Worm (Caenorhabditis elegans) whole organism, midembryonic: Measurements from ENCODE around the gene R144.13.
"Not testable (repeated sequence)": the region's sequence is repeated elsewhere in the genome, so short reads cannot be mapped to it uniquely, and the experiment has no call there.

Experiments used
- T22C8.4 ChIP-seq: fragments of 200-800 bp; sonication (Bioruptor generic); IDR thresholded peaks from 2 replicates; pipeline ENCODE4 v1.3.6; 2022; ENCODE audit warnings: missing genetic modification characterization, missing compliant biosample characterization
- cog-1 ChIP-seq: sonication (generic microtip); optimal IDR thresholded peaks from 2 replicates; lab custom pipeline; 2016; ENCODE audit warnings: missing genetic modification characterization, missing compliant biosample characterization
- flt-1 ChIP-seq: fragments of 200-800 bp; sonication (Bioruptor generic); IDR thresholded peaks from 2 replicates; pipeline ENCODE4 v1.3.6; 2022; ENCODE audit warnings: missing genetic modification characterization, missing compliant biosample characterization
- klf-2 ChIP-seq: fragments of 200-800 bp; sonication (Bioruptor generic); conservative IDR thresholded peaks from 2 replicates; pipeline ENCODE4 v1.3.6; 2022; ENCODE audit warnings: missing genetic modification reagents, missing genetic modification characterization, missing compliant biosample characterization
- med-1 ChIP-seq: sonication (generic microtip); optimal IDR thresholded peaks from 2 replicates; lab custom pipeline; 2017; ENCODE audit warnings: missing genetic modification characterization, mild to moderate bottlenecking, missing compliant biosample characterization, antibody characterized with exemption, missing genetic modification reagents; ENCODE audit not compliant: insufficient read depth
- ref-1 ChIP-seq: fragments of 200-800 bp; sonication (Bioruptor generic); conservative IDR thresholded peaks from 2 replicates; pipeline ENCODE4 v1.3.6; 2022; ENCODE audit warnings: missing genetic modification reagents, missing genetic modification characterization, missing compliant biosample characterization
- tab-1 ChIP-seq: fragments of 200-800 bp; sonication (Bioruptor generic); IDR thresholded peaks from 2 replicates; pipeline ENCODE4 v1.3.6; 2022; ENCODE audit warnings: missing genetic modification characterization, missing compliant biosample characterization
- ztf-23 ChIP-seq: fragments of 200-800 bp; sonication (Bioruptor generic); IDR thresholded peaks from 2 replicates; pipeline ENCODE4 v1.3.6; 2022; ENCODE audit warnings: missing genetic modification reagents, missing genetic modification characterization, missing compliant biosample characterization
- ztf-29 ChIP-seq: fragments of 200-800 bp; sonication (Bioruptor generic); IDR thresholded peaks from 2 replicates; pipeline ENCODE4 v1.3.6; 2022; ENCODE audit warnings: missing genetic modification reagents, missing genetic modification characterization, missing compliant biosample characterization

The R144.13 gene

ce11 chrIII:5022964-5023363 lies at the start of gene R144.13:
Gene R144.13, plus strand, starts transcription at chrIII:5023264.
- TF ChIP-seq ref-1 (GFP tag; lab: Robert Waterston, UW) (no peak), tab-1 (GFP tag; lab: Robert Waterston, UW) (no peak), flt-1 (GFP tag; lab: Robert Waterston, UW) (no peak), klf-2 (GFP tag; lab: Robert Waterston, UW) (no peak), ztf-29 (GFP tag; lab: Robert Waterston, UW) (no peak), T22C8.4 (GFP tag; lab: Robert Waterston, UW) (no peak), cog-1 (tag; lab: Kevin White, UChicago) (no peak), med-1 (no peak), ztf-23 (GFP tag; lab: Robert Waterston, UW) (no peak)

ce11 chrIII:4980367-4980766 lies 42.7 kb upstream of the R144.13 start, which contains the start of gene C27F2.6:
Gene C27F2.6, minus strand, starts transcription at chrIII:4980467.
- TF ChIP-seq klf-2, tab-1, ztf-29 (GFP tag; lab: Robert Waterston, UW): not testable (repeated sequence)

- no peak for TF ChIP-seq tab-1 (GFP tag; lab: Robert Waterston, UW)
Observed at ce11 chrIII:4983961-4984360, 39.1 kb upstream of the R144.13 start.

ce11 chrIII:4984444-4985086 lies 38.5 kb upstream of the R144.13 start, which contains the start of gene C27F2.7:
Gene C27F2.7, minus strand, starts transcription at chrIII:4984494.
- no peak for TF ChIP-seq ref-1 (GFP tag; lab: Robert Waterston, UW)
- TF ChIP-seq med-1: no peak
- TF ChIP-seq flt-1 (GFP tag; lab: Robert Waterston, UW): no peak
- no peak for TF ChIP-seq klf-2 (GFP tag; lab: Robert Waterston, UW)
- TF ChIP-seq ztf-23 (GFP tag; lab: Robert Waterston, UW): no peak
- TF ChIP-seq tab-1 (GFP tag; lab: Robert Waterston, UW): no peak
- no peak for TF ChIP-seq cog-1 (tag; lab: Kevin White, UChicago)
- no peak for TF ChIP-seq T22C8.4 (GFP tag; lab: Robert Waterston, UW)
- TF ChIP-seq ztf-29 (GFP tag; lab: Robert Waterston, UW): no peak

ce11 chrIII:4986790-4987259 lies 36.2 kb upstream of the R144.13 start, which contains the start of the genes C27F2.10 and wdr-60:
Gene C27F2.10, minus strand, starts transcription at chrIII:4986898.
Gene wdr-60, plus strand, starts transcription at chrIII:4987209.
- 0 out of 2 replicates have a peak, but pooled peaks have one; percentile 42 for TF ChIP-seq flt-1 (GFP tag; lab: Robert Waterston, UW)
- no peak for TF ChIP-seq ztf-23 (GFP tag; lab: Robert Waterston, UW)

ce11 chrIII:4987666-4988065 lies 35.4 kb upstream of the R144.13 start:
- TF ChIP-seq tab-1 (GFP tag; lab: Robert Waterston, UW) (no peak), flt-1 (GFP tag; lab: Robert Waterston, UW) (no peak), T22C8.4 (GFP tag; lab: Robert Waterston, UW) (no peak), ref-1 (GFP tag; lab: Robert Waterston, UW) (no peak), cog-1 (tag; lab: Kevin White, UChicago) (no peak), klf-2 (GFP tag; lab: Robert Waterston, UW) (no peak), ztf-23 (GFP tag; lab: Robert Waterston, UW) (no peak)

- no peak for TF ChIP-seq ztf-23 (GFP tag; lab: Robert Waterston, UW)
- TF ChIP-seq cog-1 (tag; lab: Kevin White, UChicago): no peak
- peak; percentile 57; the same call in 1 of the 2 replicates for TF ChIP-seq T22C8.4 (GFP tag; lab: Robert Waterston, UW)
Observed at ce11 chrIII:4998111-4998859, 24.8 kb upstream of the R144.13 start, which contains the start of gene tmem-131. Gene tmem-131, minus strand, starts transcription at chrIII:4998161.

- no peak for TF ChIP-seq flt-1 (GFP tag; lab: Robert Waterston, UW)
- no peak for TF ChIP-seq tab-1 (GFP tag; lab: Robert Waterston, UW)
- TF ChIP-seq med-1: no peak
- no peak for TF ChIP-seq T22C8.4 (GFP tag; lab: Robert Waterston, UW)
- no peak for TF ChIP-seq klf-2 (GFP tag; lab: Robert Waterston, UW)
- TF ChIP-seq cog-1 (tag; lab: Kevin White, UChicago): no peak
- no peak for TF ChIP-seq ztf-23 (GFP tag; lab: Robert Waterston, UW)
- TF ChIP-seq ref-1 (GFP tag; lab: Robert Waterston, UW): no peak
- TF ChIP-seq ztf-29 (GFP tag; lab: Robert Waterston, UW): no peak
Observed at ce11 chrIII:4998956-4999425, 24.1 kb upstream of the R144.13 start, which contains the start of gene smcr-8. Gene smcr-8, plus strand, starts transcription at chrIII:4999375.

ce11 chrIII:5002231-5002630 lies 20.8 kb upstream of the R144.13 start, which contains the start of gene R144.10:
Gene R144.10, minus strand, starts transcription at chrIII:5002331.
- TF ChIP-seq cog-1 (tag; lab: Kevin White, UChicago) (no peak), T22C8.4 (GFP tag; lab: Robert Waterston, UW) (no peak), med-1 (no peak), tab-1 (GFP tag; lab: Robert Waterston, UW) (no peak), ref-1 (GFP tag; lab: Robert Waterston, UW) (no peak), ztf-23 (GFP tag; lab: Robert Waterston, UW) (no peak), ztf-29 (GFP tag; lab: Robert Waterston, UW) (no peak), klf-2 (GFP tag; lab: Robert Waterston, UW) (no peak)
